Worm (Caenorhabditis elegans): ENCODE data around the gene Y38H8A.2.
A peak's percentile ranks its signal among the peaks of the same experiment; 100 is the strongest.

The Y38H8A.2 gene

ce11 chrIV:13521785-13522184 is 47.6 kb downstream of the Y38H8A.2 start, which contains the start of gene dcap-2:
TSS of gene dcap-2 (minus strand) at chrIV:13521870.
- TF ChIP-seq nhr-232 (tag; optimal IDR thresholded peaks at IDR 0.05) = no peak
- TF ChIP-seq ref-2 (tag; optimal IDR thresholded peaks at IDR 0.05) = no peak
- TF ChIP-seq pha-2 (tag; optimal IDR thresholded peaks at IDR 0.05) = no peak
- peak; percentile 73 for TF ChIP-seq ceh-48 (tag; optimal IDR thresholded peaks at IDR 0.05)
- TF ChIP-seq ceh-14 (tag; optimal IDR thresholded peaks at IDR 0.05) = no peak
- no peak for TF ChIP-seq syd-9 (tag; optimal IDR thresholded peaks at IDR 0.05)
- TF ChIP-seq tbx-2 (tag; optimal IDR thresholded peaks at IDR 0.05) = no peak
- no peak for TF ChIP-seq unc-86 (tag; optimal IDR thresholded peaks at IDR 0.05)
- peak; percentile 5 for TF ChIP-seq nfya-1 (tag; optimal IDR thresholded peaks at IDR 0.05)
- no peak for TF ChIP-seq dve-1 (tag; optimal IDR thresholded peaks at IDR 0.05)
- no peak for TF ChIP-seq ttx-3 (tag; optimal IDR thresholded peaks at IDR 0.05)

ce11 chrIV:13525223-13525622 is 51.0 kb downstream of the Y38H8A.2 start:
- TF ChIP-seq pha-2 (tag; optimal IDR thresholded peaks at IDR 0.05) = no peak
- TF ChIP-seq K02D7.2 (tag; optimal IDR thresholded peaks at IDR 0.05) = no peak
- TF ChIP-seq syd-9 (tag; optimal IDR thresholded peaks at IDR 0.05) = no peak
- no peak for TF ChIP-seq zip-5 (tag; optimal IDR thresholded peaks at IDR 0.05)
- no peak for TF ChIP-seq pax-1 (tag; optimal IDR thresholded peaks at IDR 0.05)
- no peak for TF ChIP-seq ceh-48 (tag; optimal IDR thresholded peaks at IDR 0.05)
- no peak for TF ChIP-seq fkh-10 (GFP tag; optimal IDR thresholded peaks at IDR 0.05)
- peak; percentile 90 for TF ChIP-seq nfya-1 (tag; optimal IDR thresholded peaks at IDR 0.05)
